Worm (Caenorhabditis elegans): ENCODE results near the gene wdr-83.

DNA sequence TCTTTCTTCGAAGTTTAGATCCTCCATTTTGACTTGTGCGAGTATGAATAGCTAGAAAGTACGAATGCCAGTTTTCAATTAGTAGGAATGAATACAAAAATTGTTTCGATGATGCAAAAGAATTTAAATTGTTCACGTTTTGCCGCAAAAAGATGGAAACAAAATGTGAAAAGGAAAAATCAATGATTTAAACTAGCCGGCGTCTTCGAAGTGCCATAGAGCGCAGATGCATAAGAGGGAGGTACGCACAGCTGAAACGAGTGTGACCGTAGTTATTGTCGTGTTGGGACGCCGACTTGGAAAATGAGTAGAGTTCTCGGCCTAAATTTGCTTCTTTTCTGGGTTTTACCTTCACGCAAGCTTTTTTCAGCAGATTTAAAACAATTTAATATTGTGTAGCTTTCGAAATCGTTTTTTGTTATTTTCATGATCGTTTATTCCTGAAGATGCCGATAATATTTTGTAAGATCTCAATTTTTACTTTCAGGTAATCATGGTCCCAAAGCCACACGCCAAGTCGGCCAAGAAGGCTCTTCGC lies 23.7 kb upstream of the wdr-83 start, which contains the start of the genes ify-1 and rpl-22:
- TF ChIP-seq elt-2 (tag; optimal IDR thresholded peaks at IDR 0.05) (peak; percentile 98), ama-1 (optimal IDR thresholded peaks at IDR 0.05) (peak; percentile 90), nhr-12 (tag; optimal IDR thresholded peaks at IDR 0.05) (no peak), elt-3 (tag; optimal IDR thresholded peaks at IDR 0.05) (no peak), nhr-237 (tag; optimal IDR thresholded peaks at IDR 0.05) (no peak), nhr-67 (tag; optimal IDR thresholded peaks at IDR 0.05) (no peak), eor-1 (tag; optimal IDR thresholded peaks at IDR 0.05) (no peak), unc-62 (GFP tag; optimal IDR thresholded peaks at IDR 0.05) (peak; percentile 58)

Data from whole organism, L3 larva.